Fruit fly (Drosophila melanogaster) whole organism, prepupa: ENCODE data around the gene Adsl.
"Not testable (repeated sequence)": the region's sequence is repeated elsewhere in the genome, so short reads cannot be mapped to it uniquely, and the experiment has no call there.

ENCODE experiments used
- Blimp-1 ChIP-seq: fragments of 200-800 bp; sonication (Bioruptor generic); optimal IDR thresholded peaks from 3 replicates; lab custom pipeline; 2017; ENCODE audit warnings: missing biosample characterization, missing genetic modification characterization, mild to moderate bottlenecking, moderate library complexity, missing genetic modification reagents
- CG6854 ChIP-seq: fragments of 200-800 bp; sonication (Bioruptor generic); optimal IDR thresholded peaks from 2 replicates; lab custom pipeline; 2017; ENCODE audit warnings: missing biosample characterization, mild to moderate bottlenecking, missing genetic modification characterization
- Hr39 ChIP-seq: fragments of 200-800 bp; sonication (Bioruptor generic); optimal IDR thresholded peaks from 2 replicates; lab custom pipeline; 2016; ENCODE audit warnings: missing biosample characterization, missing genetic modification characterization
- spab ChIP-seq: fragments of 200-800 bp; sonication (Bioruptor generic); optimal IDR thresholded peaks from 2 replicates; lab custom pipeline; 2017; ENCODE audit warnings: missing biosample characterization, mild to moderate bottlenecking, missing genetic modification characterization, missing genetic modification reagents

DNA sequence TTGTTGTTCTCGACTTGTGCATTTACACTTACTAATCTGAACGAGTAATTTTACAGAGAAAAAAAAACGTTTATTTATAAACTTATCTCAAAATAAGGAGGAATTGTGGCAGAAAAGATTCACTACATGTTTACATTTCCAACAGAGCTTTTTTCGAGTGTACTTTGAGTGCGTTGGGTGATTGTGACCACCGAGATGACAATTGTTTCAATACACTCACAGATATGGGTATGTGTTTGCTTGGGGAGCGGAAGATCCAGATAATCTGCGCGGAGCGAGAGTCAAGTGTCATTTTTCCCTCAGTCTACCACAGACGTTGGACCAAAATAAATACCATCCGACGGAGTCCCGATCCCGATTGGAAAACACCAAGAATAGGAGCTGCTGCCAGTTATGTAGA is 32.4 kb downstream of the Adsl start, which contains the start of gene MESK4:
- TF ChIP-seq CG6854, spab, Hr39, Blimp-1 (GFP tag; lab: Kevin White, UChicago): not testable (repeated sequence)
